Fruit fly (Drosophila melanogaster) whole organism, embryonic: Measurements from ENCODE around the gene CG32845.

Experiments used
- Blimp-1 ChIP-seq: fragments of 200-800 bp; sonication (Bioruptor generic); optimal IDR thresholded peaks from 3 replicates; lab custom pipeline; 2018; ENCODE audit warnings: missing biosample characterization, missing genetic modification characterization, mild to moderate bottlenecking, moderate library complexity, missing genetic modification reagents
- CG10543 ChIP-seq: fragments of 200-800 bp; sonication (Bioruptor generic); optimal IDR thresholded peaks from 3 replicates; lab custom pipeline; 2017; ENCODE audit warnings: missing biosample characterization, mild to moderate bottlenecking, missing genetic modification characterization, moderate library complexity
- CG11456 ChIP-seq: fragments of 200-800 bp; sonication (Bioruptor generic); IDR thresholded peaks from 3 replicates; pipeline ENCODE4 v1.3.6; 2022; ENCODE audit warnings: missing biosample characterization, missing genetic modification characterization
- CG11560 ChIP-seq: fragments of 200-800 bp; sonication (Bioruptor generic); IDR thresholded peaks from 3 replicates; pipeline ENCODE4 v1.3.6; 2022; ENCODE audit warnings: missing biosample characterization, missing genetic modification characterization
- CG11696 ChIP-seq: fragments of 200-800 bp; sonication (Bioruptor generic); IDR thresholded peaks from 2 replicates; pipeline ENCODE4 v1.3.6; 2022; ENCODE audit warnings: missing biosample characterization, missing genetic modification characterization
- CG12071 ChIP-seq: fragments of 200-800 bp; sonication (Bioruptor generic); optimal IDR thresholded peaks from 3 replicates; lab custom pipeline; 2018; ENCODE audit warnings: missing biosample characterization, mild to moderate bottlenecking, missing genetic modification characterization
- CG12391 ChIP-seq: fragments of 200-800 bp; sonication (Bioruptor generic); optimal IDR thresholded peaks from 3 replicates; lab custom pipeline; 2018; ENCODE audit warnings: missing biosample characterization, mild to moderate bottlenecking, missing genetic modification characterization, moderate library complexity
- CG13296 ChIP-seq: fragments of 200-800 bp; sonication (Bioruptor generic); optimal IDR thresholded peaks from 3 replicates; lab custom pipeline; 2018; ENCODE audit warnings: missing biosample characterization, mild to moderate bottlenecking, missing genetic modification characterization
- CG14667 ChIP-seq: fragments of 200-800 bp; sonication (Bioruptor generic); IDR thresholded peaks from 2 replicates; pipeline ENCODE4 v1.3.6; 2022; ENCODE audit warnings: missing biosample characterization, missing genetic modification characterization
- CG14965 ChIP-seq: fragments of 200-800 bp; sonication (Bioruptor generic); optimal IDR thresholded peaks from 2 replicates; lab custom pipeline; 2016; ENCODE audit warnings: missing biosample characterization, missing genetic modification characterization, borderline replicate concordance
- CG15514 ChIP-seq: fragments of 200-800 bp; sonication (Bioruptor generic); optimal IDR thresholded peaks from 3 replicates; lab custom pipeline; 2017; ENCODE audit warnings: missing biosample characterization, missing genetic modification characterization, mild to moderate bottlenecking, moderate library complexity, missing genetic modification reagents
- CG18619 ChIP-seq: fragments of 200-800 bp; sonication (Bioruptor generic); optimal IDR thresholded peaks from 3 replicates; lab custom pipeline; 2017; ENCODE audit warnings: missing biosample characterization, mild to moderate bottlenecking, missing genetic modification characterization
- CG3065 ChIP-seq: fragments of 200-800 bp; sonication (Bioruptor generic); optimal IDR thresholded peaks from 2 replicates; lab custom pipeline; 2016; ENCODE audit warnings: missing biosample characterization, missing genetic modification characterization
- CG6654 ChIP-seq: fragments of 200-800 bp; sonication (Bioruptor generic); optimal IDR thresholded peaks from 2 replicates; lab custom pipeline; 2017; ENCODE audit warnings: missing biosample characterization, mild to moderate bottlenecking, missing genetic modification characterization
- CG6683 ChIP-seq: fragments of 200-800 bp; sonication (Bioruptor generic); optimal IDR thresholded peaks from 2 replicates; lab custom pipeline; 2017; ENCODE audit warnings: missing biosample characterization, mild to moderate bottlenecking, missing genetic modification characterization, missing genetic modification reagents
- CG7556 ChIP-seq: fragments of 200-800 bp; sonication (Bioruptor generic); optimal IDR thresholded peaks from 2 replicates; lab custom pipeline; 2017; ENCODE audit warnings: missing biosample characterization, mild to moderate bottlenecking, missing genetic modification characterization
- Dip2 ChIP-seq: fragments of 200-800 bp; sonication (Bioruptor generic); IDR thresholded peaks from 2 replicates; pipeline ENCODE4 v1.3.6; 2022; ENCODE audit warnings: missing biosample characterization, missing genetic modification characterization
- Doc3 ChIP-seq: fragments of 200-800 bp; sonication (Bioruptor generic); IDR thresholded peaks from 3 replicates; pipeline ENCODE4 v1.3.6; 2022; ENCODE audit warnings: missing biosample characterization, missing genetic modification characterization; ENCODE audit not compliant: partially characterized antibody
- Gug ChIP-seq: fragments of 200-800 bp; sonication (Bioruptor generic); IDR thresholded peaks from 4 replicates; pipeline ENCODE4 v1.3.6; 2022; ENCODE audit warnings: missing biosample characterization, missing genetic modification characterization
- Hmr ChIP-seq: fragments of 200-800 bp; sonication (Bioruptor generic); optimal IDR thresholded peaks from 3 replicates; lab custom pipeline; 2017; ENCODE audit warnings: mild to moderate bottlenecking, missing biosample characterization, missing genetic modification reagents, missing genetic modification characterization
- Lpt ChIP-seq: fragments of >200 bp; optimal IDR thresholded peaks from 2 replicates; lab custom pipeline; 2018; ENCODE audit warnings: missing biosample characterization, missing genetic modification characterization
- Mrtf ChIP-seq: fragments of 200-800 bp; sonication (Bioruptor generic); IDR thresholded peaks from 3 replicates; pipeline ENCODE4 v1.3.6; 2022; ENCODE audit warnings: missing biosample characterization, missing genetic modification characterization
- Nf-YC ChIP-seq: fragments of 200-800 bp; optimal IDR thresholded peaks from 3 replicates; lab custom pipeline; 2019; ENCODE audit warnings: missing biosample characterization, mild to moderate bottlenecking, missing genetic modification characterization, moderate library complexity
- Opbp ChIP-seq: fragments of 200-800 bp; sonication (Bioruptor generic); IDR thresholded peaks from 3 replicates; pipeline ENCODE4 v1.3.6; 2022; ENCODE audit warnings: missing biosample characterization, missing genetic modification characterization; ENCODE audit not compliant: partially characterized antibody
- Optix ChIP-seq: fragments of 200-800 bp; sonication (Bioruptor generic); IDR thresholded peaks from 3 replicates; pipeline ENCODE4 v1.3.6; 2022; ENCODE audit warnings: missing biosample characterization, missing genetic modification characterization
- Ravus ChIP-seq: fragments of 200-800 bp; sonication (Bioruptor generic); IDR thresholded peaks from 2 replicates; pipeline ENCODE4 v1.3.6; 2022; ENCODE audit warnings: missing biosample characterization, missing genetic modification characterization
- Stat92E ChIP-seq, 3 experiments: fragments of >200 bp in 2 of 3; fragments of 200-800 bp in 1 of 3; sonication (Bioruptor generic) in 1 of 3; optimal IDR thresholded peaks; 2 replicates each; lab custom pipeline; 2017 to 2019; ENCODE audit warnings: missing biosample characterization in 3 of 3, missing genetic modification characterization in 3 of 3, mild to moderate bottlenecking in 1 of 3, moderate library complexity in 1 of 3
- Vsx1 ChIP-seq: fragments of 200-800 bp; sonication (Bioruptor generic); optimal IDR thresholded peaks from 2 replicates; lab custom pipeline; 2017; ENCODE audit warnings: missing biosample characterization, mild to moderate bottlenecking, missing genetic modification characterization, missing genetic modification reagents
- amos ChIP-seq: fragments of 200-800 bp; sonication (Bioruptor generic); IDR thresholded peaks from 2 replicates; pipeline ENCODE4 v1.3.6; 2022; ENCODE audit warnings: missing biosample characterization, missing genetic modification characterization; ENCODE audit not compliant: partially characterized antibody
- ash1 ChIP-seq: fragments of 200-800 bp; sonication (Bioruptor generic); optimal IDR thresholded peaks from 2 replicates; lab custom pipeline; 2018; ENCODE audit warnings: missing biosample characterization, mild to moderate bottlenecking, missing genetic modification characterization
- bigmax ChIP-seq: fragments of 200-800 bp; sonication (Bioruptor generic); optimal IDR thresholded peaks from 2 replicates; lab custom pipeline; 2018; ENCODE audit warnings: missing biosample characterization, mild to moderate bottlenecking, missing genetic modification characterization
- bsh ChIP-seq, 2 experiments: fragments of 200-800 bp; sonication (Bioruptor generic); optimal IDR thresholded peaks; 2 replicates each; lab custom pipeline; 2017 to 2018; ENCODE audit warnings: mild to moderate bottlenecking in 2 of 2, missing biosample characterization in 2 of 2, missing genetic modification characterization in 2 of 2, moderate library complexity in 1 of 2
- cwo ChIP-seq: fragments of 200-800 bp; sonication (Bioruptor generic); optimal IDR thresholded peaks from 3 replicates; lab custom pipeline; 2017; ENCODE audit warnings: missing biosample characterization, missing genetic modification characterization, mild to moderate bottlenecking, moderate library complexity, missing genetic modification reagents
- dysf ChIP-seq: fragments of 200-800 bp; sonication (Bioruptor generic); IDR thresholded peaks from 3 replicates; pipeline ENCODE4 v1.3.6; 2022; ENCODE audit warnings: missing biosample characterization, missing genetic modification characterization
- en ChIP-seq: fragments of 200-800 bp; sonication (Bioruptor generic); optimal IDR thresholded peaks from 2 replicates; lab custom pipeline; 2016; ENCODE audit warnings: missing biosample characterization, missing genetic modification characterization
- hb ChIP-seq: fragments of 200-800 bp; sonication (Bioruptor generic); IDR thresholded peaks from 3 replicates; pipeline ENCODE4 v1.3.6; 2022; ENCODE audit warnings: missing biosample characterization, missing genetic modification characterization; ENCODE audit not compliant: partially characterized antibody
- hkb ChIP-seq, 2 experiments: fragments of 200-800 bp in 1 of 2; fragments of >200 bp in 1 of 2; sonication (Bioruptor generic) in 1 of 2; IDR thresholded peaks in 1 of 2; optimal IDR thresholded peaks in 1 of 2; 2 replicates each; pipeline versions ENCODE4 v1.3.6 to Lab custom; 2017 to 2022; ENCODE audit warnings: missing biosample characterization in 1 of 2, missing genetic modification characterization in 1 of 2
- jing ChIP-seq: fragments of 200-800 bp; sonication (Bioruptor generic); optimal IDR thresholded peaks from 2 replicates; lab custom pipeline; 2018; ENCODE audit warnings: missing biosample characterization, mild to moderate bottlenecking, missing genetic modification characterization
- klu ChIP-seq: fragments of 200-800 bp; sonication (Bioruptor generic); IDR thresholded peaks from 2 replicates; pipeline ENCODE4 v1.3.6; 2022; ENCODE audit warnings: missing biosample characterization, missing genetic modification characterization
- mld ChIP-seq: fragments of 200-800 bp; sonication (Bioruptor generic); IDR thresholded peaks from 3 replicates; pipeline ENCODE4 v1.3.6; 2022; ENCODE audit warnings: missing biosample characterization, missing genetic modification characterization; ENCODE audit not compliant: partially characterized antibody
- nom ChIP-seq: fragments of 200-800 bp; sonication (Bioruptor generic); optimal IDR thresholded peaks from 2 replicates; lab custom pipeline; 2017; ENCODE audit warnings: missing biosample characterization, missing genetic modification characterization, mild to moderate bottlenecking, moderate library complexity, missing genetic modification reagents
- org-1 ChIP-seq: fragments of 200-800 bp; sonication (Bioruptor generic); optimal IDR thresholded peaks from 2 replicates; lab custom pipeline; 2017; ENCODE audit warnings: missing biosample characterization, missing genetic modification characterization
- pan ChIP-seq, 4 experiments: fragments of >200 bp in 3 of 4; fragments of 200-800 bp in 1 of 4; sonication (Bioruptor generic) in 1 of 4; optimal IDR thresholded peaks in 3 of 4; IDR thresholded peaks in 1 of 4; 2 replicates each; pipeline versions ENCODE4 v1.3.6 to Lab custom; 2017 to 2022; ENCODE audit warnings: missing biosample characterization in 2 of 4, missing genetic modification characterization in 2 of 4, mixed read lengths in 1 of 4
- prd ChIP-seq, 3 experiments: fragments of >200 bp in 2 of 3; fragments of 200-800 bp in 1 of 3; sonication (Bioruptor generic) in 1 of 3; optimal IDR thresholded peaks in 2 of 3; IDR thresholded peaks in 1 of 3; 2 replicates in 2 of 3; 3 replicates in 1 of 3; pipeline versions ENCODE4 v1.3.6 to Lab custom; 2017 to 2022; ENCODE audit warnings: missing biosample characterization in 1 of 3, missing genetic modification characterization in 1 of 3
- sens-2 ChIP-seq: fragments of 200-800 bp; sonication (Bioruptor generic); IDR thresholded peaks from 2 replicates; pipeline ENCODE4 v1.3.6; 2022; ENCODE audit warnings: missing biosample characterization, missing genetic modification characterization
- tup ChIP-seq: fragments of 200-800 bp; sonication (Bioruptor generic); optimal IDR thresholded peaks from 2 replicates; lab custom pipeline; 2016; ENCODE audit warnings: missing biosample characterization, mild to moderate bottlenecking, missing genetic modification characterization, moderate library complexity

CG32845 gene

DNA sequence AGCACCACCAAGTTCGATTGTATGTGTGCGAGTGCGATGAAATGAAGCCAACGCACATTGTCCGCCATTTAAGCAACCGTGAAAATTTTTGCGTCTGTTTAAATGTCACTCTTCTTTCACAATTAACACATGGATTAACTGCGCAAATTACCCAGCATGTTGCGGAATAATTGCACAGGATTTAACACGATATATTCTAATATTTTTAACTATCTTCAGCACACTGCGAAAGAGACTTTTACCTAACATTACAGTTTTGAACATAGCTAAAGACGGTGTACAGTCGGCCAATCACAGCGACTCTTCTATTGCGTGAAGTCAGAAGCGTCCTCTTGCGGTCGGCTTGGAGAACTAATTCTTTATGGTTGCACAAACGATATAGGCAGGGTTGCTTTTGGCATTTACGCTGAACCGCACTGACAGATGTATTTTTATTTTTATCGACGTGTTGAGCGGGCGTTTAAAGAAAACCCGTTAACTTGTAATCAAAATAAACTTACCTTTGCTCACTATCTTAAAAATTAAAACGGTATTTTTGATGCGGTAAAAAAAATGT lies 26.5 kb downstream of the CG32845 start (continued):
- no peak for TF ChIP-seq pan (optimal IDR thresholded peaks at IDR 0.05; lab: Kevin White, UChicago)
- TF ChIP-seq pan (GFP tag; optimal IDR thresholded peaks at IDR 0.05 in 1 of 2, IDR thresholded peaks at IDR 0.05 in 1 of 2): peak in 1 of 2 experiments; percentile 28
- TF ChIP-seq Mrtf: peak; percentile 56; the same call in 2 of the 3 replicates
- TF ChIP-seq CG6683 (GFP tag; lab: Kevin White, UChicago): no peak
- peak; percentile 53; the same call in 2 of the 3 replicates for TF ChIP-seq dysf
- no peak for TF ChIP-seq Doc3 (GFP tag; lab: Robert Waterston, UW)
- no peak for TF ChIP-seq org-1 (GFP tag; lab: Kevin White, UChicago)
- TF ChIP-seq Dip2 (GFP tag; lab: Robert Waterston, UW): no peak
- TF ChIP-seq Vsx1: no peak
- no peak for TF ChIP-seq mld
- TF ChIP-seq CG3065 (GFP tag; lab: Kevin White, UChicago): peak; percentile 24
- TF ChIP-seq CG18619: no peak
- TF ChIP-seq Ravus (GFP tag; lab: Robert Waterston, UW): no peak
- TF ChIP-seq Stat92E (GFP tag; optimal IDR thresholded peaks at IDR 0.05; lab: Kevin White, UChicago): no peak
- peak; percentile 69 for TF ChIP-seq Opbp
- peak; percentile 66; the same call in 1 of the 2 replicates for TF ChIP-seq amos (GFP tag; lab: Robert Waterston, UW)
- TF ChIP-seq CG10543 (GFP tag; lab: Kevin White, UChicago): no peak
- TF ChIP-seq Nf-YC (tag; lab: Kevin White, UChicago): peak; percentile 100
- no peak for TF ChIP-seq Hmr (GFP tag; lab: Kevin White, UChicago)
- no peak for TF ChIP-seq CG11696 (GFP tag; lab: Robert Waterston, UW)
- no peak for TF ChIP-seq Gug (GFP tag; lab: Robert Waterston, UW)
- TF ChIP-seq nom: peak; percentile 26
- TF ChIP-seq CG12391 (tag; lab: Kevin White, UChicago): no peak
- TF ChIP-seq CG15514 (GFP tag; lab: Kevin White, UChicago): peak; percentile 76
- no peak for TF ChIP-seq prd (optimal IDR thresholded peaks at IDR 0.05; lab: Kevin White, UChicago)
- peak; percentile 57; the same call in 1 of the 3 replicates for TF ChIP-seq prd (GFP tag; IDR thresholded peaks at IDR 0.05; lab: Robert Waterston, UW)
- 0 out of 3 replicates have a peak, but pooled peaks have one; percentile 17 for TF ChIP-seq CG11560 (tag; lab: Robert Waterston, UW)
- no peak for TF ChIP-seq CG12071 (GFP tag; lab: Kevin White, UChicago)
- TF ChIP-seq CG13296 (GFP tag; lab: Kevin White, UChicago): no peak
- TF ChIP-seq jing: no peak
- TF ChIP-seq CG7556: no peak
- no peak for TF ChIP-seq cwo (GFP tag; lab: Kevin White, UChicago)
- no peak for TF ChIP-seq Lpt (GFP tag; lab: Kevin White, UChicago)
- peak; percentile 54 for TF ChIP-seq bigmax
- peak; percentile 79 for TF ChIP-seq hb (GFP tag; lab: Robert Waterston, UW)
- no peak for TF ChIP-seq CG14965 (GFP tag; lab: Kevin White, UChicago)
- TF ChIP-seq sens-2: 0 out of 2 replicates have a peak, but pooled peaks have one; percentile 16
- TF ChIP-seq en (GFP tag; lab: Kevin White, UChicago): peak; percentile 36
- no peak for TF ChIP-seq CG14667 (GFP tag; lab: Robert Waterston, UW)
- TF ChIP-seq CG6654 (GFP tag; lab: Kevin White, UChicago): no peak
- TF ChIP-seq Optix (GFP tag; lab: Robert Waterston, UW): no peak
- no peak for TF ChIP-seq bsh (GFP tag; optimal IDR thresholded peaks at IDR 0.05; lab: Kevin White, UChicago)
- TF ChIP-seq ash1 (GFP tag; lab: Kevin White, UChicago): no peak
- TF ChIP-seq tup: no peak
- TF ChIP-seq klu (GFP tag; lab: Robert Waterston, UW): no peak
- TF ChIP-seq Blimp-1: no peak
- no peak for TF ChIP-seq hkb (optimal IDR thresholded peaks at IDR 0.05; lab: Kevin White, UChicago)
- TF ChIP-seq hkb (GFP tag; IDR thresholded peaks at IDR 0.05; lab: Robert Waterston, UW): peak; percentile 13; the same call in 1 of the 2 replicates
- no peak; the same call in 1 of the 3 replicates for TF ChIP-seq CG11456 (GFP tag; lab: Robert Waterston, UW)
